Worm (Caenorhabditis elegans) whole organism, mixed stage, embryonic: ENCODE results near the gene eak-4.
"Not testable (repeated sequence)": the region's sequence is repeated elsewhere in the genome, so short reads cannot be mapped to it uniquely, and the experiment has no call there.

ENCODE experiments used
- M03D4.4 ChIP-seq: sonication (generic microtip); optimal IDR thresholded peaks from 2 replicates; lab custom pipeline; 2017; ENCODE audit warnings: mild to moderate bottlenecking, missing genetic modification characterization, missing compliant biosample characterization
- bed-3 ChIP-seq: fragments of 200-800 bp; sonication (Bioruptor generic); optimal IDR thresholded peaks from 3 replicates; lab custom pipeline; 2018; ENCODE audit warnings: mild to moderate bottlenecking, missing genetic modification characterization, moderate library complexity, missing compliant biosample characterization
- blmp-1 ChIP-seq: fragments of 150-350 bp; optimal IDR thresholded peaks from 2 replicates; lab custom pipeline; 2014; ENCODE audit warnings: missing biosample characterization, missing genetic modification characterization
- ceh-39 ChIP-seq: fragments of 150-350 bp; optimal IDR thresholded peaks from 2 replicates; lab custom pipeline; 2014; ENCODE audit warnings: missing biosample characterization, missing genetic modification characterization
- ceh-43 ChIP-seq: fragments of 200-800 bp; sonication (Bioruptor generic); optimal IDR thresholded peaks from 2 replicates; lab custom pipeline; 2018; ENCODE audit warnings: mild to moderate bottlenecking, missing genetic modification characterization, moderate library complexity, missing compliant biosample characterization
- ceh-83 ChIP-seq: fragments of 200-800 bp; sonication (Bioruptor generic); optimal IDR thresholded peaks from 2 replicates; lab custom pipeline; 2018; ENCODE audit warnings: mild to moderate bottlenecking, missing genetic modification characterization, missing compliant biosample characterization
- cnd-1 ChIP-seq: fragments of 200-800 bp; sonication (Bioruptor generic); optimal IDR thresholded peaks from 2 replicates; lab custom pipeline; 2018; ENCODE audit warnings: mild to moderate bottlenecking, missing genetic modification characterization, missing compliant biosample characterization
- drap-1 ChIP-seq: fragments of 200-800 bp; sonication (Bioruptor generic); optimal IDR thresholded peaks from 3 replicates; lab custom pipeline; 2018; ENCODE audit warnings: mild to moderate bottlenecking, missing genetic modification characterization, missing compliant biosample characterization
- elt-1 ChIP-seq: sonication (generic microtip); optimal IDR thresholded peaks from 2 replicates; lab custom pipeline; 2017; ENCODE audit warnings: missing genetic modification characterization, mild to moderate bottlenecking, missing compliant biosample characterization, antibody characterized with exemption, moderate library complexity, borderline replicate concordance; ENCODE audit not compliant: insufficient read depth
- elt-3 ChIP-seq: fragments of 150-350 bp; optimal IDR thresholded peaks from 2 replicates; lab custom pipeline; 2014; ENCODE audit warnings: missing biosample characterization, missing genetic modification characterization
- flh-1 ChIP-seq: fragments of 200-800 bp; sonication (Bioruptor generic); optimal IDR thresholded peaks from 2 replicates; lab custom pipeline; 2018; ENCODE audit warnings: mild to moderate bottlenecking, missing genetic modification characterization, moderate library complexity, missing compliant biosample characterization
- ham-2 ChIP-seq: fragments of 200-800 bp; sonication (Bioruptor generic); optimal IDR thresholded peaks from 2 replicates; lab custom pipeline; 2018; ENCODE audit warnings: mild to moderate bottlenecking, missing genetic modification characterization, missing compliant biosample characterization
- hlh-1 ChIP-seq: fragments of 150-350 bp; optimal IDR thresholded peaks from 2 replicates; lab custom pipeline; 2014; ENCODE audit warnings: missing biosample characterization, missing genetic modification reagents, missing genetic modification characterization
- lin-13 ChIP-seq: fragments of 150-350 bp; optimal IDR thresholded peaks from 2 replicates; lab custom pipeline; 2014; ENCODE audit warnings: missing biosample characterization, missing genetic modification characterization
- lin-32 ChIP-seq: fragments of 200-800 bp; sonication (Bioruptor generic); optimal IDR thresholded peaks from 2 replicates; lab custom pipeline; 2018; ENCODE audit warnings: mild to moderate bottlenecking, missing genetic modification characterization, missing compliant biosample characterization
- lsy-2 ChIP-seq: fragments of 150-350 bp; optimal IDR thresholded peaks from 2 replicates; lab custom pipeline; 2014; ENCODE audit warnings: missing biosample characterization, missing genetic modification characterization
- mab-5 ChIP-seq: fragments of 150-350 bp; optimal IDR thresholded peaks from 2 replicates; lab custom pipeline; 2014; ENCODE audit warnings: missing biosample characterization, missing genetic modification characterization
- mep-1 ChIP-seq: fragments of 150-350 bp; optimal IDR thresholded peaks from 2 replicates; lab custom pipeline; 2017; ENCODE audit warnings: missing biosample characterization, missing genetic modification reagents, missing genetic modification characterization, inconsistent platforms
- mls-2 ChIP-seq: sonication (generic microtip); optimal IDR thresholded peaks from 2 replicates; lab custom pipeline; 2016; ENCODE audit warnings: mild to moderate bottlenecking, missing genetic modification characterization, moderate library complexity, missing compliant biosample characterization
- nhr-12 ChIP-seq: fragments of 150-350 bp; optimal IDR thresholded peaks from 2 replicates; lab custom pipeline; 2014; ENCODE audit warnings: missing biosample characterization, missing genetic modification characterization
- nhr-237 ChIP-seq: fragments of 150-350 bp; optimal IDR thresholded peaks from 2 replicates; lab custom pipeline; 2014; ENCODE audit warnings: missing biosample characterization, missing genetic modification characterization
- nhr-28 ChIP-seq: fragments of 150-350 bp; optimal IDR thresholded peaks from 2 replicates; lab custom pipeline; 2014; ENCODE audit warnings: missing biosample characterization, missing genetic modification characterization
- nhr-76 ChIP-seq: sonication (generic microtip); optimal IDR thresholded peaks from 2 replicates; lab custom pipeline; 2017; ENCODE audit warnings: missing biosample characterization, missing genetic modification characterization
- pha-4 ChIP-seq: fragments of 150-350 bp; optimal IDR thresholded peaks from 2 replicates; lab custom pipeline; 2018; ENCODE audit warnings: missing biosample characterization, missing genetic modification reagents, missing genetic modification characterization
- sem-2 ChIP-seq: fragments of 200-800 bp; sonication (Bioruptor generic); optimal IDR thresholded peaks from 2 replicates; lab custom pipeline; 2018; ENCODE audit warnings: mild to moderate bottlenecking, missing genetic modification characterization, missing compliant biosample characterization
- snpc-4 ChIP-seq: fragments of 150-350 bp; optimal IDR thresholded peaks from 2 replicates; lab custom pipeline; 2014; ENCODE audit warnings: missing biosample characterization, missing genetic modification characterization
- tbx-8 ChIP-seq: fragments of 200-800 bp; sonication (Bioruptor generic); optimal IDR thresholded peaks from 2 replicates; lab custom pipeline; 2018; ENCODE audit warnings: mild to moderate bottlenecking, missing genetic modification characterization, moderate library complexity, missing compliant biosample characterization
- unc-120 ChIP-seq: sonication (generic microtip); optimal IDR thresholded peaks from 2 replicates; lab custom pipeline; 2017; ENCODE audit warnings: missing genetic modification characterization, missing compliant biosample characterization; ENCODE audit not compliant: poor library complexity, severe bottlenecking
- unc-39 ChIP-seq: fragments of 150-350 bp; optimal IDR thresholded peaks from 2 replicates; lab custom pipeline; 2014; ENCODE audit warnings: missing biosample characterization, missing genetic modification characterization
- unc-62 ChIP-seq: fragments of 150-350 bp; optimal IDR thresholded peaks from 2 replicates; lab custom pipeline; 2014; ENCODE audit warnings: missing biosample characterization, missing genetic modification reagents, missing genetic modification characterization
- zip-8 ChIP-seq: fragments of 150-350 bp; optimal IDR thresholded peaks from 2 replicates; lab custom pipeline; 2014; ENCODE audit warnings: missing biosample characterization, missing genetic modification characterization
- ztf-11 ChIP-seq: fragments of 150-350 bp; optimal IDR thresholded peaks from 2 replicates; lab custom pipeline; 2014; ENCODE audit warnings: missing biosample characterization, missing genetic modification characterization

Gene eak-4

DNA sequence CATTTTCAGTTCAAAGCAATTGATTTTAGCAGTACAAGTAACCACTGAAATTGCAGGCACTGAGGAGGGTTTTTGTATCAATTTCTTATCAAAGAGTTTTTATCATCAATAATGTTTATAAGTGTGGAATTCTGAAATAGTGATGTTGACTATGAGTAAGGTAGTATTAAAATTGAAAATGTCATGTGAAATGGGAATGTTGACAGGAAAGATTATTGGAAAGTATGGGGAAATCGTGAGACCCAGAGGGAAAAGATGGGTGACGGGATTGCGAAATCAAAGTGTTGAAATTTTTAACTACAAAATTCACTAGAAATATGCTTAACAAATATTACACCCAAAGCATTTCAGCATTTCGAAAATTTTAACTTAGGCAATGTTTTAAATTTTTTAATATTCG, 1.9 kb upstream of the eak-4 start, which contains the start of gene F53B2.8:
Gene F53B2.8 (minus strand): TSS at position 180 of the 400 bp plus-strand sequence.
- TF ChIP-seq hlh-1 (tag; lab: Kevin White, UChicago), result no peak
- TF ChIP-seq nhr-237 (tag; lab: Kevin White, UChicago), result no peak
- no peak for TF ChIP-seq ceh-39 (tag; lab: Kevin White, UChicago)
- no peak for TF ChIP-seq cnd-1 (tag; lab: Kevin White, UChicago)
- no peak for TF ChIP-seq pha-4
- no peak for TF ChIP-seq mep-1 (tag; lab: Kevin White, UChicago)
- TF ChIP-seq lsy-2, result no peak
- no peak for TF ChIP-seq drap-1 (GFP tag; lab: Kevin White, UChicago)
- no peak for TF ChIP-seq mab-5 (tag; lab: Kevin White, UChicago)
- TF ChIP-seq zip-8 (tag; lab: Kevin White, UChicago), result no peak
- TF ChIP-seq nhr-28, result no peak
- TF ChIP-seq elt-3 (tag; lab: Kevin White, UChicago), result no peak
- TF ChIP-seq blmp-1 (tag; lab: Kevin White, UChicago), result no peak

DNA sequence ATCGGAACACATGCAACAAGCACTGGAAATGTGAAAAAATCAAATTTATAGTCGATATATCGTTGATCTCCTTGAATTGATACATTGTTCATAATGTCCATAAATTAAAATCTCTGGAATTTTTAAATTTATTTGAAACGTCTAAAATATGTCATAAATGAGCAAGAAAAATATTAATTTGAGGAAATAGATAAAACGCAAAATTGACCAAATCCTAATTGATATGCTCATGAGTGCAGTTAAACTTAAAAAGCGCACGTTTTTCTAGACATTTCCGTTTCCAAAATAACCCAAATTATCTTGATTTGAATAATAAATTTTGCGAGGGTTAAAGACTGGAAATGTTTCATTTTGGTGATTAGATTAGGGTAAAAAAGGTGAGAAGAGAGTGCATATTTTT, 2.8 kb downstream of the eak-4 start, which contains the start of gene sru-13:
Gene sru-13 (minus strand): TSS at position 101 of the 400 bp plus-strand sequence.
- TF ChIP-seq ceh-43 (GFP tag; lab: Kevin White, UChicago), result no peak
- no peak for TF ChIP-seq snpc-4 (tag; lab: Kevin White, UChicago)
- no peak for TF ChIP-seq flh-1 (GFP tag; lab: Kevin White, UChicago)
- no peak for TF ChIP-seq pha-4
- no peak for TF ChIP-seq nhr-237 (tag; lab: Kevin White, UChicago)
- no peak for TF ChIP-seq ham-2 (GFP tag; lab: Kevin White, UChicago)
- TF ChIP-seq elt-1 (tag; lab: Kevin White, UChicago), result no peak
- no peak for TF ChIP-seq ceh-83 (GFP tag; lab: Kevin White, UChicago)
- no peak for TF ChIP-seq nhr-76
- no peak for TF ChIP-seq unc-62
- TF ChIP-seq zip-8 (tag; lab: Kevin White, UChicago), result no peak
- TF ChIP-seq nhr-12 (tag; lab: Kevin White, UChicago), result no peak
- TF ChIP-seq unc-120 (tag; lab: Kevin White, UChicago), result no peak
- no peak for TF ChIP-seq lsy-2
- TF ChIP-seq ztf-11 (tag; lab: Kevin White, UChicago), result no peak
- no peak for TF ChIP-seq unc-39 (tag; lab: Kevin White, UChicago)
- no peak for TF ChIP-seq M03D4.4
- no peak for TF ChIP-seq mls-2 (tag; lab: Kevin White, UChicago)

DNA sequence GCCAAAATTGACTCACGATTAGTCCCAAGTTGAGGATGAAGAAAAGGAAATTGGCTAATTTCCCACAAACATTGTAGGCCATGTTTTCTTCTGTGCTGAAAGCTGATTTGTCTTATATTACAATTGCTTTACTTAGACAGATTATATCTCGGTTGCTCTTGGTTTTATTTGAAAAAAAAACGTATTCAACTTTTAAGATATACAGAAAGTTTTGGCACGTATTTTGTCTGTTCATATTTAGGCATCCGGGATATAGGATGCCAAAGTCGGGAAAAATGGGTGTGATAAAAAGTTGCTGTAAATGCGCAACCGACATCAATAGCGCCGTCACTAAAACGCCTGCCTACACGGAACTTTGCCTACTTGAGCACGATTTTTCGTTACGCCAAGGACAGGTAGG, 5.2 kb downstream of the eak-4 start, which contains the start of gene tsp-4:
Gene tsp-4 (minus strand): TSS at position 101 of the 400 bp plus-strand sequence.
- TF ChIP-seq unc-39 (tag; lab: Kevin White, UChicago) (no peak), M03D4.4 (no peak), nhr-28 (no peak), blmp-1 (tag; lab: Kevin White, UChicago) (no peak), bed-3 (no peak)

DNA sequence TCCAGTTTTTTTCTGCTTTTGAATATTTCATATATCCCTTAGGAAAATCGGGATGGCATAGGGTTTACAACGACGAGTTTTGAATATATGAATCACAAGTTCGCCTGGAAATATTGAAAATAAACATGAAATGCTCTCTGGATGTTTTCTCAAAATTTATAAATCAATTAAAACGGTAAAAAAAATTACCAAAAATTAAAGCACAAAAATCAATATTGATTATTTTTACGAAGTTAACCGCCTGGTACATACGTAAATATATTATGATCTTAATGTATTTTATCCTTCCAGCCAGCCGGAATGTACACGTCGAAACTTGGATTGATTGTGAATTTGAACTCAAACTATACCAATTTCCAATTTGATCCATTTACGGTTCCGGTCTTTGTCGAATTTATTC, 19.9 kb downstream of the eak-4 start, which contains the start of gene sru-17:
Gene sru-17 (plus strand): TSS at position 301 of the 400 bp plus-strand sequence.
- TF ChIP-seq lin-32; ceh-43 (GFP tag; lab: Kevin White, UChicago); M03D4.4: not testable (repeated sequence)

DNA sequence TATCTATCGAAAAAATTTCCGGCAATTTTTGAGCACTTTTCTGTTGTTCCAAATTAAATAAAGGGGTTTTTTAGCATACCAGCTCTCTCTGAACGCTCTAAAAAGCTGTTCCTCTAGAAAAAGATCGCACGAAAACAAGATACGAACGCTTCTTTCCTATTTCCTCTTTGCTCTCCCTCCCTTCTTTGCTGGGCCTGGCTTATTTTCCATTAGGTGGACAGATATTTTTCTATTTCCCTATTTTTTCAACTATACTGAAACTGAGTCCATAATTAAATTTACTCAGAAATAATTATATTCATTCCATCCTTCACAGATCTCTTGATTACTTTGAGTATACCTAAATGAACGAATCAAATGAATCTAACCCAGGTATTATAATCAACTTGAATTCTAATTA, 23.4 kb downstream of the eak-4 start, which contains the start of gene sru-18:
Gene sru-18 (plus strand): TSS at position 301 of the 400 bp plus-strand sequence.
- TF ChIP-seq unc-62, result no peak
- no peak for TF ChIP-seq flh-1 (GFP tag; lab: Kevin White, UChicago)
- TF ChIP-seq sem-2 (GFP tag; lab: Kevin White, UChicago), result no peak
- no peak for TF ChIP-seq elt-1 (tag; lab: Kevin White, UChicago)
- no peak for TF ChIP-seq mep-1 (tag; lab: Kevin White, UChicago)
- TF ChIP-seq blmp-1 (tag; lab: Kevin White, UChicago), result no peak
- TF ChIP-seq ham-2 (GFP tag; lab: Kevin White, UChicago), result no peak
- no peak for TF ChIP-seq unc-39 (tag; lab: Kevin White, UChicago)
- no peak for TF ChIP-seq lin-13 (tag; lab: Kevin White, UChicago)
- TF ChIP-seq lin-32, result no peak
- TF ChIP-seq ceh-39 (tag; lab: Kevin White, UChicago), result no peak
- TF ChIP-seq pha-4, result no peak
- TF ChIP-seq mab-5 (tag; lab: Kevin White, UChicago), result no peak
- TF ChIP-seq bed-3, result no peak
- TF ChIP-seq tbx-8 (GFP tag; lab: Kevin White, UChicago), result no peak
- TF ChIP-seq mls-2 (tag; lab: Kevin White, UChicago), result no peak
- no peak for TF ChIP-seq M03D4.4
- TF ChIP-seq nhr-237 (tag; lab: Kevin White, UChicago), result no peak
